Fruit fly (Drosophila melanogaster) whole organism, pupa: ENCODE data around the gene NijB.

Experiments
- CG14655 ChIP-seq: fragments of 200-800 bp; sonication (Bioruptor generic); optimal IDR thresholded peaks from 3 replicates; lab custom pipeline; 2017; ENCODE audit warnings: mild to moderate bottlenecking, missing biosample characterization, missing genetic modification reagents, missing genetic modification characterization
- CG15710 ChIP-seq: fragments of 200-800 bp; sonication (Bioruptor generic); optimal IDR thresholded peaks from 2 replicates; lab custom pipeline; 2018; ENCODE audit warnings: missing biosample characterization, mild to moderate bottlenecking, missing genetic modification characterization, moderate library complexity
- CG32121 ChIP-seq: fragments of 200-800 bp; sonication (Bioruptor generic); IDR thresholded peaks from 2 replicates; pipeline ENCODE4 v1.3.6; 2022; ENCODE audit warnings: missing biosample characterization, missing genetic modification characterization
- CG8159 ChIP-seq: fragments of 200-800 bp; sonication (Bioruptor generic); optimal IDR thresholded peaks from 3 replicates; lab custom pipeline; 2018; ENCODE audit warnings: missing biosample characterization, mild to moderate bottlenecking, missing genetic modification characterization, moderate library complexity
- CG8301 ChIP-seq: fragments of 200-800 bp; sonication (Bioruptor generic); optimal IDR thresholded peaks from 2 replicates; lab custom pipeline; 2018; ENCODE audit warnings: missing biosample characterization, mild to moderate bottlenecking, missing genetic modification characterization
- D1 ChIP-seq: fragments of 200-800 bp; sonication (Bioruptor generic); optimal IDR thresholded peaks from 2 replicates; lab custom pipeline; 2018; ENCODE audit warnings: missing biosample characterization, mild to moderate bottlenecking, missing genetic modification characterization, moderate library complexity
- Snoo ChIP-seq: fragments of 200-800 bp; sonication (Bioruptor generic); optimal IDR thresholded peaks from 3 replicates; lab custom pipeline; 2017; ENCODE audit warnings: missing biosample characterization, mild to moderate bottlenecking, missing genetic modification characterization, inconsistent platforms

dm6 chr3L:18911082-18911481 is 18.9 kb downstream of the NijB start, which contains the start of gene Ir75d:
- TF ChIP-seq CG15710 (tag; lab: Kevin White, UChicago) (no peak), Snoo (tag; lab: Kevin White, UChicago) (no peak), CG32121 (GFP tag; lab: Robert Waterston, UW) (no peak), CG8301 (no peak), D1 (no peak), CG8159 (tag; lab: Kevin White, UChicago) (no peak), CG14655 (GFP tag; lab: Kevin White, UChicago) (no peak)
